Worm (Caenorhabditis elegans) whole organism, L2 larva: ENCODE results near the gene acs-22.

Source experiments
- C34F6.9 ChIP-seq: fragments of 150-350 bp; optimal IDR thresholded peaks from 2 replicates; lab custom pipeline; 2014; ENCODE audit warnings: missing biosample characterization, missing genetic modification characterization
- Y55F3AM.14 ChIP-seq: fragments of 200-800 bp; sonication (Bioruptor generic); optimal IDR thresholded peaks from 2 replicates; lab custom pipeline; 2018; ENCODE audit warnings: mild to moderate bottlenecking, missing genetic modification characterization, missing compliant biosample characterization
- ZK546.5 ChIP-seq: sonication (generic microtip); optimal IDR thresholded peaks from 2 replicates; lab custom pipeline; 2017; ENCODE audit warnings: missing biosample characterization, missing genetic modification characterization
- alr-1 ChIP-seq: fragments of 150-350 bp; optimal IDR thresholded peaks from 2 replicates; lab custom pipeline; 2014; ENCODE audit warnings: missing biosample characterization, missing genetic modification characterization
- aly-2 ChIP-seq: fragments of 150-350 bp; optimal IDR thresholded peaks from 2 replicates; lab custom pipeline; 2014; ENCODE audit warnings: missing biosample characterization, missing genetic modification characterization
- ama-1 ChIP-seq: fragments of 150-350 bp; optimal IDR thresholded peaks from 2 replicates; lab custom pipeline; 2018; ENCODE audit warnings: inconsistent platforms
- blmp-1 ChIP-seq: sonication (generic microtip); optimal IDR thresholded peaks from 2 replicates; lab custom pipeline; 2017; ENCODE audit warnings: missing genetic modification characterization, mild to moderate bottlenecking, missing compliant biosample characterization, antibody characterized with exemption, moderate library complexity; ENCODE audit not compliant: insufficient read depth
- ceh-82 ChIP-seq: fragments of 150-350 bp; optimal IDR thresholded peaks from 2 replicates; lab custom pipeline; 2014; ENCODE audit warnings: missing biosample characterization, missing genetic modification characterization
- crh-2 ChIP-seq: sonication (generic microtip); optimal IDR thresholded peaks from 2 replicates; lab custom pipeline; 2017; ENCODE audit warnings: missing biosample characterization, missing genetic modification characterization
- dmd-4 ChIP-seq: sonication (generic microtip); optimal IDR thresholded peaks from 2 replicates; lab custom pipeline; 2017; ENCODE audit warnings: missing biosample characterization, missing genetic modification characterization
- egl-27 ChIP-seq: sonication (generic microtip); optimal IDR thresholded peaks from 3 replicates; lab custom pipeline; 2017; ENCODE audit warnings: missing biosample characterization, missing genetic modification reagents, missing genetic modification characterization
- elt-1 ChIP-seq: fragments of 150-350 bp; optimal IDR thresholded peaks from 2 replicates; lab custom pipeline; 2014; ENCODE audit warnings: missing biosample characterization, missing genetic modification characterization
- elt-3 ChIP-seq: sonication (generic microtip); optimal IDR thresholded peaks from 2 replicates; lab custom pipeline; 2017; ENCODE audit warnings: missing biosample characterization, missing genetic modification characterization
- fos-1 ChIP-seq: fragments of 150-350 bp; optimal IDR thresholded peaks from 2 replicates; lab custom pipeline; 2014; ENCODE audit warnings: missing biosample characterization, missing genetic modification characterization
- mbf-1 ChIP-seq: sonication (generic microtip); optimal IDR thresholded peaks from 2 replicates; lab custom pipeline; 2017; ENCODE audit warnings: missing biosample characterization, missing genetic modification characterization
- mdl-1 ChIP-seq, 2 experiments: fragments of 150-350 bp in 1 of 2; sonication (generic microtip) in 1 of 2; optimal IDR thresholded peaks; 2 replicates each; lab custom pipeline; 2017; ENCODE audit warnings: missing biosample characterization in 2 of 2, missing genetic modification characterization in 2 of 2
- nhr-10 ChIP-seq: sonication (generic microtip); optimal IDR thresholded peaks from 2 replicates; lab custom pipeline; 2017; ENCODE audit warnings: missing biosample characterization, missing genetic modification characterization
- nhr-129 ChIP-seq: fragments of 150-350 bp; optimal IDR thresholded peaks from 2 replicates; lab custom pipeline; 2014; ENCODE audit warnings: missing biosample characterization, missing genetic modification characterization
- nhr-21 ChIP-seq: fragments of 150-350 bp; optimal IDR thresholded peaks from 2 replicates; lab custom pipeline; 2014; ENCODE audit warnings: missing biosample characterization, missing genetic modification characterization
- nhr-23 ChIP-seq: fragments of 150-350 bp; optimal IDR thresholded peaks from 2 replicates; lab custom pipeline; 2014; ENCODE audit warnings: missing biosample characterization, missing genetic modification reagents, missing genetic modification characterization
- nhr-237 ChIP-seq: fragments of 150-350 bp; optimal IDR thresholded peaks from 2 replicates; lab custom pipeline; 2014; ENCODE audit warnings: missing biosample characterization, missing genetic modification characterization
- nhr-25 ChIP-seq: fragments of 150-350 bp; sonication (generic microtip); optimal IDR thresholded peaks from 3 replicates; lab custom pipeline; 2014; ENCODE audit warnings: missing biosample characterization, missing genetic modification characterization
- nhr-77 ChIP-seq: fragments of 150-350 bp; optimal IDR thresholded peaks from 2 replicates; lab custom pipeline; 2014; ENCODE audit warnings: missing biosample characterization, missing genetic modification characterization
- skn-1 ChIP-seq: sonication (generic microtip); optimal IDR thresholded peaks from 2 replicates; lab custom pipeline; 2017; ENCODE audit warnings: missing biosample characterization, missing genetic modification characterization
- sma-3 ChIP-seq: sonication (generic microtip); optimal IDR thresholded peaks from 2 replicates; lab custom pipeline; 2016; ENCODE audit warnings: missing genetic modification reagents, missing genetic modification characterization, missing compliant biosample characterization
- sma-9 ChIP-seq, 2 experiments: fragments of 150-350 bp in 1 of 2; sonication (generic microtip) in 1 of 2; optimal IDR thresholded peaks; 2 replicates each; lab custom pipeline; 2014 to 2016; ENCODE audit warnings: missing genetic modification characterization in 2 of 2, mild to moderate bottlenecking in 1 of 2, missing biosample characterization in 1 of 2, missing compliant biosample characterization in 1 of 2, missing genetic modification reagents in 1 of 2, moderate library complexity in 1 of 2
- snpc-4 ChIP-seq: fragments of 150-350 bp; optimal IDR thresholded peaks from 2 replicates; lab custom pipeline; 2014; ENCODE audit warnings: missing biosample characterization, missing genetic modification characterization
- unc-39 ChIP-seq: fragments of 150-350 bp; optimal IDR thresholded peaks from 2 replicates; lab custom pipeline; 2014; ENCODE audit warnings: missing biosample characterization, missing genetic modification characterization
- unc-55 ChIP-seq: fragments of 150-350 bp; sonication (generic microtip); optimal IDR thresholded peaks from 3 replicates; lab custom pipeline; 2014; ENCODE audit warnings: missing biosample characterization, missing genetic modification reagents, missing genetic modification characterization
- zag-1 ChIP-seq: fragments of 150-350 bp; optimal IDR thresholded peaks from 2 replicates; lab custom pipeline; 2014; ENCODE audit warnings: missing biosample characterization, missing genetic modification characterization
- ztf-11 ChIP-seq: sonication (generic microtip); optimal IDR thresholded peaks from 2 replicates; lab custom pipeline; 2017; ENCODE audit warnings: missing biosample characterization, missing genetic modification characterization
- ztf-4 ChIP-seq: fragments of 150-350 bp; optimal IDR thresholded peaks from 2 replicates; lab custom pipeline; 2014; ENCODE audit warnings: missing biosample characterization, missing genetic modification characterization

The acs-22 gene

ce11 chrX:8953011-8953410, 22.0 kb downstream of the acs-22 start:
- TF ChIP-seq alr-1 (tag; lab: Kevin White, UChicago) (no peak), elt-3 (tag; lab: Kevin White, UChicago) (no peak), ama-1 (no peak), ztf-11 (tag; lab: Kevin White, UChicago) (no peak), nhr-237 (tag; lab: Kevin White, UChicago) (no peak), snpc-4 (tag; lab: Kevin White, UChicago) (no peak), nhr-129 (no peak), aly-2 (tag; lab: Kevin White, UChicago) (no peak), sma-9 (GFP tag; optimal IDR thresholded peaks at IDR 0.05; lab: Kevin White, UChicago) (no peak), sma-9 (tag; optimal IDR thresholded peaks at IDR 0.05; lab: Kevin White, UChicago) (no peak), ztf-4 (tag; lab: Kevin White, UChicago) (no peak), nhr-10 (tag; lab: Kevin White, UChicago) (no peak), mbf-1 (no peak), ceh-82 (tag; lab: Kevin White, UChicago) (no peak), ZK546.5 (tag; lab: Kevin White, UChicago) (no peak), nhr-77 (no peak), C34F6.9 (no peak)

- TF ChIP-seq alr-1 (tag; lab: Kevin White, UChicago) (no peak), mdl-1 (tag; optimal IDR thresholded peaks at IDR 0.05; lab: Kevin White, UChicago) (no peak), ceh-82 (tag; lab: Kevin White, UChicago) (no peak)
- TF ChIP-seq, all 48 proteins: peak for 0
Observed at ce11 chrX:8955808-8956207, 24.8 kb downstream of the acs-22 start.

ce11 chrX:8957974-8958373, 27.0 kb downstream of the acs-22 start:
- TF ChIP-seq egl-27 (no peak), snpc-4 (tag; lab: Kevin White, UChicago) (no peak), Y55F3AM.14 (no peak), zag-1 (tag; lab: Kevin White, UChicago) (no peak), sma-9 (GFP tag; optimal IDR thresholded peaks at IDR 0.05; lab: Kevin White, UChicago) (peak; percentile 5), sma-9 (tag; optimal IDR thresholded peaks at IDR 0.05; lab: Kevin White, UChicago) (no peak)

- TF ChIP-seq crh-2 (tag; lab: Kevin White, UChicago): no peak
- TF ChIP-seq dmd-4: peak; percentile 24
Observed at ce11 chrX:8961120-8961834, 30.3 kb downstream of the acs-22 start, which contains the start of gene aexr-3. Gene aexr-3, minus strand, starts transcription at chrX:8961170.

ce11 chrX:8963469-8963868, 32.5 kb downstream of the acs-22 start:
- no peak for TF ChIP-seq skn-1 (tag; lab: Kevin White, UChicago)
- TF ChIP-seq elt-1: no peak
- TF ChIP-seq unc-39 (tag; lab: Kevin White, UChicago): no peak
- TF ChIP-seq, all 48 proteins: peak for 0

ce11 chrX:8969111-8970048, 38.4 kb downstream of the acs-22 start:
- TF ChIP-seq nhr-25 (peak; percentile 29), Y55F3AM.14 (peak; percentile 45), elt-3 (tag; lab: Kevin White, UChicago) (no peak), nhr-23 (no peak), dmd-4 (no peak), sma-3 (GFP tag; lab: Kevin White, UChicago) (peak; percentile 47), nhr-21 (peak; percentile 52), fos-1 (tag; lab: Kevin White, UChicago) (peak; percentile 36), blmp-1 (no peak), unc-55 (GFP tag; lab: Kevin White, UChicago) (peak; percentile 51)
